Worm (Caenorhabditis elegans) whole organism, L2 larva: ENCODE data around the gene acl-14.

ENCODE experiments used
- C34F6.9 ChIP-seq: fragments of 150-350 bp; optimal IDR thresholded peaks from 2 replicates; lab custom pipeline; 2014; ENCODE audit warnings: missing biosample characterization, missing genetic modification characterization
- F13H6.1 ChIP-seq: sonication (generic microtip); optimal IDR thresholded peaks from 2 replicates; lab custom pipeline; 2016; ENCODE audit warnings: missing genetic modification characterization, missing compliant biosample characterization
- Y55F3AM.14 ChIP-seq: fragments of 200-800 bp; sonication (Bioruptor generic); optimal IDR thresholded peaks from 2 replicates; lab custom pipeline; 2018; ENCODE audit warnings: mild to moderate bottlenecking, missing genetic modification characterization, missing compliant biosample characterization
- ZK546.5 ChIP-seq: sonication (generic microtip); optimal IDR thresholded peaks from 2 replicates; lab custom pipeline; 2017; ENCODE audit warnings: missing biosample characterization, missing genetic modification characterization
- alr-1 ChIP-seq: fragments of 150-350 bp; optimal IDR thresholded peaks from 2 replicates; lab custom pipeline; 2014; ENCODE audit warnings: missing biosample characterization, missing genetic modification characterization
- aly-2 ChIP-seq: fragments of 150-350 bp; optimal IDR thresholded peaks from 2 replicates; lab custom pipeline; 2014; ENCODE audit warnings: missing biosample characterization, missing genetic modification characterization
- blmp-1 ChIP-seq: sonication (generic microtip); optimal IDR thresholded peaks from 2 replicates; lab custom pipeline; 2017; ENCODE audit warnings: missing genetic modification characterization, mild to moderate bottlenecking, missing compliant biosample characterization, antibody characterized with exemption, moderate library complexity; ENCODE audit not compliant: insufficient read depth
- ceh-16 ChIP-seq: fragments of 150-350 bp; optimal IDR thresholded peaks from 2 replicates; lab custom pipeline; 2014; ENCODE audit warnings: missing biosample characterization, missing genetic modification characterization
- crh-2 ChIP-seq: sonication (generic microtip); optimal IDR thresholded peaks from 2 replicates; lab custom pipeline; 2017; ENCODE audit warnings: missing biosample characterization, missing genetic modification characterization
- dmd-4 ChIP-seq: sonication (generic microtip); optimal IDR thresholded peaks from 2 replicates; lab custom pipeline; 2017; ENCODE audit warnings: missing biosample characterization, missing genetic modification characterization
- egl-27 ChIP-seq: sonication (generic microtip); optimal IDR thresholded peaks from 3 replicates; lab custom pipeline; 2017; ENCODE audit warnings: missing biosample characterization, missing genetic modification reagents, missing genetic modification characterization
- elt-1 ChIP-seq: fragments of 150-350 bp; optimal IDR thresholded peaks from 2 replicates; lab custom pipeline; 2014; ENCODE audit warnings: missing biosample characterization, missing genetic modification characterization
- elt-3 ChIP-seq: sonication (generic microtip); optimal IDR thresholded peaks from 2 replicates; lab custom pipeline; 2017; ENCODE audit warnings: missing biosample characterization, missing genetic modification characterization
- fos-1 ChIP-seq: fragments of 150-350 bp; optimal IDR thresholded peaks from 2 replicates; lab custom pipeline; 2014; ENCODE audit warnings: missing biosample characterization, missing genetic modification characterization
- lin-11 ChIP-seq: fragments of 150-350 bp; sonication (generic microtip); optimal IDR thresholded peaks from 2 replicates; lab custom pipeline; 2014; ENCODE audit warnings: missing biosample characterization, missing genetic modification characterization, inconsistent platforms, mixed read lengths
- lin-13 ChIP-seq: fragments of 150-350 bp; optimal IDR thresholded peaks from 2 replicates; lab custom pipeline; 2014; ENCODE audit warnings: missing biosample characterization, missing genetic modification reagents, missing genetic modification characterization
- lin-39 ChIP-seq: fragments of 150-350 bp; optimal IDR thresholded peaks from 2 replicates; lab custom pipeline; 2014; ENCODE audit warnings: missing biosample characterization, missing genetic modification reagents, missing genetic modification characterization
- lsy-2 ChIP-seq, 2 experiments: fragments of 150-350 bp in 1 of 2; sonication (generic microtip) in 1 of 2; optimal IDR thresholded peaks; 2 replicates each; lab custom pipeline; 2014 to 2017; ENCODE audit warnings: missing biosample characterization in 2 of 2, missing genetic modification characterization in 2 of 2
- mab-5 ChIP-seq: fragments of 150-350 bp; optimal IDR thresholded peaks from 2 replicates; lab custom pipeline; 2014; ENCODE audit warnings: missing biosample characterization, missing genetic modification characterization
- mbf-1 ChIP-seq: sonication (generic microtip); optimal IDR thresholded peaks from 2 replicates; lab custom pipeline; 2017; ENCODE audit warnings: missing biosample characterization, missing genetic modification characterization
- nhr-11 ChIP-seq: fragments of 150-350 bp; optimal IDR thresholded peaks from 2 replicates; lab custom pipeline; 2014; ENCODE audit warnings: missing biosample characterization, missing genetic modification characterization
- nhr-12 ChIP-seq: fragments of 150-350 bp; optimal IDR thresholded peaks from 2 replicates; lab custom pipeline; 2014; ENCODE audit warnings: missing biosample characterization, missing genetic modification characterization
- nhr-129 ChIP-seq: fragments of 150-350 bp; optimal IDR thresholded peaks from 2 replicates; lab custom pipeline; 2014; ENCODE audit warnings: missing biosample characterization, missing genetic modification characterization
- nhr-21 ChIP-seq: fragments of 150-350 bp; optimal IDR thresholded peaks from 2 replicates; lab custom pipeline; 2014; ENCODE audit warnings: missing biosample characterization, missing genetic modification characterization
- nhr-23 ChIP-seq: fragments of 150-350 bp; optimal IDR thresholded peaks from 2 replicates; lab custom pipeline; 2014; ENCODE audit warnings: missing biosample characterization, missing genetic modification reagents, missing genetic modification characterization
- nhr-25 ChIP-seq: fragments of 150-350 bp; sonication (generic microtip); optimal IDR thresholded peaks from 3 replicates; lab custom pipeline; 2014; ENCODE audit warnings: missing biosample characterization, missing genetic modification characterization
- nhr-6 ChIP-seq: fragments of 150-350 bp; optimal IDR thresholded peaks from 2 replicates; lab custom pipeline; 2014; ENCODE audit warnings: missing biosample characterization, missing genetic modification characterization
- sem-4 ChIP-seq: fragments of 150-350 bp; optimal IDR thresholded peaks from 2 replicates; lab custom pipeline; 2014; ENCODE audit warnings: missing biosample characterization, missing genetic modification reagents, missing genetic modification characterization
- skn-1 ChIP-seq: sonication (generic microtip); optimal IDR thresholded peaks from 2 replicates; lab custom pipeline; 2017; ENCODE audit warnings: missing biosample characterization, missing genetic modification characterization
- sma-3 ChIP-seq: sonication (generic microtip); optimal IDR thresholded peaks from 2 replicates; lab custom pipeline; 2016; ENCODE audit warnings: missing genetic modification reagents, missing genetic modification characterization, missing compliant biosample characterization
- sma-9 ChIP-seq, 2 experiments: fragments of 150-350 bp in 1 of 2; sonication (generic microtip) in 1 of 2; optimal IDR thresholded peaks; 2 replicates each; lab custom pipeline; 2014 to 2016; ENCODE audit warnings: missing genetic modification characterization in 2 of 2, mild to moderate bottlenecking in 1 of 2, missing biosample characterization in 1 of 2, missing compliant biosample characterization in 1 of 2, missing genetic modification reagents in 1 of 2, moderate library complexity in 1 of 2
- snpc-4 ChIP-seq: fragments of 150-350 bp; optimal IDR thresholded peaks from 2 replicates; lab custom pipeline; 2014; ENCODE audit warnings: missing biosample characterization, missing genetic modification characterization
- unc-55 ChIP-seq: fragments of 150-350 bp; sonication (generic microtip); optimal IDR thresholded peaks from 3 replicates; lab custom pipeline; 2014; ENCODE audit warnings: missing biosample characterization, missing genetic modification reagents, missing genetic modification characterization
- unc-62 ChIP-seq: fragments of 150-350 bp; optimal IDR thresholded peaks from 2 replicates; lab custom pipeline; 2014; ENCODE audit warnings: missing biosample characterization, missing genetic modification reagents, missing genetic modification characterization
- ztf-1 ChIP-seq: fragments of 200-800 bp; sonication (Bioruptor generic); conservative IDR thresholded peaks from 2 replicates; pipeline ENCODE4 v1.3.6; 2022; ENCODE audit warnings: missing genetic modification characterization, missing compliant biosample characterization
- ztf-11 ChIP-seq: sonication (generic microtip); optimal IDR thresholded peaks from 2 replicates; lab custom pipeline; 2017; ENCODE audit warnings: missing biosample characterization, missing genetic modification characterization
- ztf-4 ChIP-seq: fragments of 150-350 bp; optimal IDR thresholded peaks from 2 replicates; lab custom pipeline; 2014; ENCODE audit warnings: missing biosample characterization, missing genetic modification characterization

The acl-14 gene

DNA sequence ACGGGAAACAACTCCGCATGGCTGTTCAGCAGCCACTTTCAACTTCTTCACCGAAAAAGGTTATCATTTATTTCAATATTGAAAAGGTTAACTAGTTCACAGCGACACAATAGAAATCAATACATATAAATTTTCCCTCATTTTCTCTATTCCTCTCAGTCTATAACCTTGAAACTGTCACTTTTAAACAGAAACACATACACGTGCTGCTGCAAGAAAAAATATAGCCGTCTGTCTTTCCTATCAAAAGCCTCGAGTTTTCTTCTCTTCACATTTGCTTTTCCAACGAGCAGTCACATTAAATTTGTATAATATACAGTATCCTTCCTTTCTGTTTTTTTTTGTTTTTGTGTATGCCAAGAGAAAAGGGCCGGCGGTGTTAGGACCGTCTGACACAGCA is 9.3 kb downstream of the acl-14 start:
- peak; percentile 58 for TF ChIP-seq nhr-25 (tag; lab: Kevin White, UChicago)
- peak; percentile 1 for TF ChIP-seq C34F6.9
- no peak for TF ChIP-seq ceh-16 (tag; lab: Kevin White, UChicago)
- peak; percentile 76 for TF ChIP-seq blmp-1

DNA sequence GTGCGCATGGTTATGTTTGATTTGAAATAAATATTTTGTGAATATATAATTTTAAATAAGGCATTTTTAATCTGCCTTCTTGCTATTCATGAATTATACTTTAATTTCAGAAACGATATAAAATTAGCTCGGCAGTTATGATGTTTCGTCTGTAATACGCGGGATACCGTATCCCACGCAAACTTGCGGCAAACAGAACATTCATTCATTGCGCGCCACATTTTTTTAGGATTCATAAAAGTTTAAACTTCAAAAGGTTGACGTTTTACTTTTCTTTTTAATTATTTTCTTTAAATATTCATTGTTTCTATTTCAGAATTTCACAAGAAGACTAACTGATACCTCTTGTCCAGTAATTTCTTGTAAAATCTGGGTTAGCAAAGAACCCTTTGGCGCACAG is 10.5 kb downstream of the acl-14 start, which contains the start of gene tag-153:
Gene tag-153 (plus strand): TSS at position 200 of the 400 bp plus-strand sequence.
- TF ChIP-seq ceh-16 (tag; lab: Kevin White, UChicago) (no peak), unc-62 (no peak), F13H6.1 (no peak), nhr-6 (no peak), unc-55 (no peak), ztf-11 (tag; lab: Kevin White, UChicago) (no peak), egl-27 (no peak), nhr-25 (tag; lab: Kevin White, UChicago) (no peak), lin-11 (no peak)

DNA sequence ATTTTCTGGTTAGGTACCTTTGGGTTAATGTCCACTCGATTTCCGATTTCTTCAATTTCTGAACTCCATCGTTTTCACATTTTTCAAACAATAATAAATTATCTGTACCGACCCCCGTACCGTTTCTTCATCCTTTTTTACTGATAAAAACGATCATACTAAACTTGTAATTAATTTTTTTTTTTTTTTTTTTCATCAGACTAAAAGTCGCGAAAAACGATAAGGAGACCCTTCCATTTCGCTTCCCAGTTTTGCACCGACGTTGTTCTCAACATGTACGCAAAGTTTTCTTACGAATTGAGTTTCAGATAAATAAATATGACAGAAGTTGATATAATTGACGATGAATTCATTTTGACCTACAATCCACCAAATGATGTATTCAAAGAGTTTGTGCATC is 12.2 kb downstream of the acl-14 start, which contains the start of gene F44A2.7:
Gene F44A2.7 (plus strand): TSS at position 301 of the 400 bp plus-strand sequence.
- TF ChIP-seq lin-13 (GFP tag; lab: Kevin White, UChicago) (no peak), mbf-1 (tag; lab: Kevin White, UChicago) (no peak), elt-1 (tag; lab: Kevin White, UChicago) (no peak), dmd-4 (tag; lab: Kevin White, UChicago) (no peak), nhr-11 (tag; lab: Kevin White, UChicago) (no peak), ztf-1 (no peak), fos-1 (tag; lab: Kevin White, UChicago) (no peak), lin-39 (tag; lab: Kevin White, UChicago) (no peak), sem-4 (tag; lab: Kevin White, UChicago) (no peak), ztf-4 (tag; lab: Kevin White, UChicago) (no peak), snpc-4 (tag; lab: Kevin White, UChicago) (no peak), nhr-21 (tag; lab: Kevin White, UChicago) (no peak), alr-1 (no peak)

DNA sequence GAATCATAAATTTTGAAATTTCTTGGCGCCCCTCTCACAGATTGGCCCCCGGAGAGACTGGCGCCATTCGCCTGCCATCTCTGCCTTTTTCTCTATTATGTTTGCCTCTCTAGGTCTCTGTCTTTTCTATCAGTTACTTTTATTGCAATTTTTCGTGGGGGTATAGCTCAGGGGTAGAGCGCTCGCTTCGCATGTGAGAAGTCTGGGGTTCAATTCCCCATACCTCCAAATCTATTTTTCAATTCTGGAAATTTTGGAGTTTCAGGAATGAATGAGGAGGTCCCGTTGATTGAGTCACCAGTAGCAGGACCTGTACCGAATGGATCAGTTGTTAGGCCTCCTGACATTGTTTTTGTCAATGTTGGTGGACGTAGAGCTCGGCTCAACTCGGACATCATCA is 15.4 kb downstream of the acl-14 start, which contains the start of gene kvs-3:
Gene kvs-3 (plus strand): TSS at position 266 of the 400 bp plus-strand sequence.
- TF ChIP-seq nhr-23 (tag; lab: Kevin White, UChicago) (no peak), nhr-21 (tag; lab: Kevin White, UChicago) (peak; percentile 15), nhr-12 (tag; lab: Kevin White, UChicago) (no peak), mab-5 (tag; lab: Kevin White, UChicago) (peak; percentile 36), lin-11 (no peak), unc-55 (peak; percentile 22), ZK546.5 (tag; lab: Kevin White, UChicago) (no peak), F13H6.1 (peak; percentile 33), nhr-129 (peak; percentile 55), nhr-25 (tag; lab: Kevin White, UChicago) (no peak), lin-13 (GFP tag; lab: Kevin White, UChicago) (peak; percentile 45), C34F6.9 (peak; percentile 12), fos-1 (tag; lab: Kevin White, UChicago) (peak; percentile 46), sma-3 (GFP tag; lab: Kevin White, UChicago) (peak; percentile 47), elt-3 (tag; lab: Kevin White, UChicago) (no peak), lsy-2 (tag; optimal IDR thresholded peaks at IDR 0.05; lab: Kevin White, UChicago) (peak in 1 of 2 experiments; percentile 36), Y55F3AM.14 (GFP tag; lab: Kevin White, UChicago) (peak; percentile 8), ceh-16 (tag; lab: Kevin White, UChicago) (no peak), egl-27 (peak; percentile 57), crh-2 (tag; lab: Kevin White, UChicago) (peak; percentile 72), sma-9 (GFP tag; optimal IDR thresholded peaks at IDR 0.05; lab: Kevin White, UChicago) (peak; percentile 84), sma-9 (tag; optimal IDR thresholded peaks at IDR 0.05; lab: Kevin White, UChicago) (no peak)

DNA sequence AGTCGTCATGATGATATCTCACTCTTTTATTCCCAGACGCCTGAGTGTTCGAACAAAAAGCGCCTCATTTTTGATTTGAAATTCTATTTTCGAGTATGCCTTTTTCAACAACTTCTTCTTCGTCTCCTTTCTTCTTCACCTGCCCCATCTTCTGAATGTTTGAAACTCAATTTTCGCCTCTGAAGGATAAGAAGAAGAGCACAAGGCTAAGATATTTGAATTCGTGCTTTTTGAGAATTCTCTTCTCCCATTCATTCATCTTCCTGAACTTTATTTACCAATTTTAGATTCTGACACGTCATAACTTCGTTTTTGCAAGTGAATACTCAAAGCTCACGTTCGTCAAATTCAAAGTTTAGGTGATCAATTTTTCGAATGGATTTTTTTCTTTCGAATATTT is 16.5 kb downstream of the acl-14 start:
- TF ChIP-seq ztf-1 (no peak), nhr-21 (tag; lab: Kevin White, UChicago) (no peak), sma-9 (GFP tag; optimal IDR thresholded peaks at IDR 0.05; lab: Kevin White, UChicago) (no peak), sma-9 (tag; optimal IDR thresholded peaks at IDR 0.05; lab: Kevin White, UChicago) (no peak), skn-1 (no peak), lin-13 (GFP tag; lab: Kevin White, UChicago) (no peak), ztf-11 (tag; lab: Kevin White, UChicago) (no peak), ceh-16 (tag; lab: Kevin White, UChicago) (no peak), aly-2 (tag; lab: Kevin White, UChicago) (no peak), dmd-4 (tag; lab: Kevin White, UChicago) (no peak), lin-39 (tag; lab: Kevin White, UChicago) (no peak), nhr-129 (no peak), alr-1 (no peak)
